Worm (Caenorhabditis elegans) whole organism, L3 larva: ENCODE results near the gene grl-22.

Experiments used
- ZK546.5 ChIP-seq: sonication (generic microtip); optimal IDR thresholded peaks from 2 replicates; lab custom pipeline; 2017; ENCODE audit warnings: missing biosample characterization, missing genetic modification characterization
- aly-2 ChIP-seq: fragments of 150-350 bp; optimal IDR thresholded peaks from 2 replicates; lab custom pipeline; 2014; ENCODE audit warnings: missing biosample characterization, missing genetic modification characterization
- ama-1 ChIP-seq: fragments of 150-350 bp; optimal IDR thresholded peaks from 2 replicates; lab custom pipeline; 2018
- ceh-16 ChIP-seq: sonication (generic microtip); optimal IDR thresholded peaks from 2 replicates; lab custom pipeline; 2017; ENCODE audit warnings: missing biosample characterization, missing genetic modification characterization
- ceh-28 ChIP-seq: fragments of 150-350 bp; optimal IDR thresholded peaks from 2 replicates; lab custom pipeline; 2014; ENCODE audit warnings: missing biosample characterization, missing genetic modification reagents, missing genetic modification characterization
- ceh-82 ChIP-seq: fragments of 150-350 bp; optimal IDR thresholded peaks from 2 replicates; lab custom pipeline; 2014; ENCODE audit warnings: missing biosample characterization, missing genetic modification characterization
- daf-12 ChIP-seq: fragments of 150-350 bp; optimal IDR thresholded peaks from 2 replicates; lab custom pipeline; 2014; ENCODE audit warnings: missing biosample characterization, missing genetic modification reagents, missing genetic modification characterization
- egl-27 ChIP-seq: sonication (generic microtip); optimal IDR thresholded peaks from 4 replicates; lab custom pipeline; 2017; ENCODE audit warnings: missing biosample characterization, missing genetic modification reagents, missing genetic modification characterization
- egl-5 ChIP-seq: fragments of 150-350 bp; optimal IDR thresholded peaks from 2 replicates; lab custom pipeline; 2017; ENCODE audit warnings: missing biosample characterization, missing genetic modification reagents, missing genetic modification characterization, inconsistent platforms
- elt-1 ChIP-seq: fragments of 150-350 bp; optimal IDR thresholded peaks from 2 replicates; lab custom pipeline; 2014; ENCODE audit warnings: missing biosample characterization, missing genetic modification characterization
- elt-2 ChIP-seq: sonication (generic microtip); optimal IDR thresholded peaks from 2 replicates; lab custom pipeline; 2016; ENCODE audit warnings: missing genetic modification reagents, mild to moderate bottlenecking, missing genetic modification characterization, missing compliant biosample characterization
- fkh-10 ChIP-seq: sonication (generic microtip); optimal IDR thresholded peaks from 2 replicates; lab custom pipeline; 2017; ENCODE audit warnings: missing biosample characterization, missing genetic modification reagents, missing genetic modification characterization
- fkh-2 ChIP-seq: fragments of 150-350 bp; optimal IDR thresholded peaks from 2 replicates; lab custom pipeline; 2014; ENCODE audit warnings: missing biosample characterization, missing genetic modification reagents, missing genetic modification characterization
- fos-1 ChIP-seq: fragments of 150-350 bp; optimal IDR thresholded peaks from 2 replicates; lab custom pipeline; 2014; ENCODE audit warnings: missing biosample characterization, missing genetic modification characterization
- hmg-11 ChIP-seq: sonication (generic microtip); optimal IDR thresholded peaks from 2 replicates; lab custom pipeline; 2016; ENCODE audit warnings: missing genetic modification characterization, missing compliant biosample characterization
- lin-15B ChIP-seq: fragments of 150-350 bp; optimal IDR thresholded peaks from 2 replicates; lab custom pipeline; 2014; ENCODE audit warnings: missing biosample characterization, missing genetic modification characterization
- lin-39 ChIP-seq: fragments of 150-350 bp; optimal IDR thresholded peaks from 2 replicates; lab custom pipeline; 2018; ENCODE audit warnings: missing biosample characterization, missing genetic modification reagents, missing genetic modification characterization
- nfya-1 ChIP-seq: sonication (generic microtip); optimal IDR thresholded peaks from 2 replicates; lab custom pipeline; 2017; ENCODE audit warnings: missing genetic modification characterization, mild to moderate bottlenecking, missing compliant biosample characterization, antibody characterized with exemption, moderate library complexity; ENCODE audit not compliant: insufficient read depth
- nhr-11 ChIP-seq: fragments of 150-350 bp; optimal IDR thresholded peaks from 2 replicates; lab custom pipeline; 2014; ENCODE audit warnings: missing biosample characterization, missing genetic modification characterization
- nhr-12 ChIP-seq: fragments of 150-350 bp; optimal IDR thresholded peaks from 2 replicates; lab custom pipeline; 2014; ENCODE audit warnings: missing biosample characterization, missing genetic modification characterization
- nhr-25 ChIP-seq: sonication (generic microtip); optimal IDR thresholded peaks from 2 replicates; lab custom pipeline; 2017; ENCODE audit warnings: missing biosample characterization, missing genetic modification characterization
- nhr-43 ChIP-seq: sonication (generic microtip); optimal IDR thresholded peaks from 2 replicates; lab custom pipeline; 2016; ENCODE audit warnings: mild to moderate bottlenecking, missing genetic modification characterization, missing compliant biosample characterization; ENCODE audit not compliant: poor library complexity, severe bottlenecking
- nhr-67 ChIP-seq: fragments of 150-350 bp; optimal IDR thresholded peaks from 2 replicates; lab custom pipeline; 2014; ENCODE audit warnings: missing biosample characterization, missing genetic modification characterization
- nhr-76 ChIP-seq: fragments of 150-350 bp; sonication (generic microtip); optimal IDR thresholded peaks from 5 replicates; lab custom pipeline; 2014; ENCODE audit warnings: missing biosample characterization, missing genetic modification characterization
- nhr-77 ChIP-seq: fragments of 150-350 bp; optimal IDR thresholded peaks from 2 replicates; lab custom pipeline; 2014; ENCODE audit warnings: missing biosample characterization, missing genetic modification characterization
- pha-4 ChIP-seq: fragments of 150-350 bp; optimal IDR thresholded peaks from 2 replicates; lab custom pipeline; 2014; ENCODE audit warnings: missing biosample characterization, missing genetic modification reagents, missing genetic modification characterization
- pqm-1 ChIP-seq: fragments of 150-350 bp; optimal IDR thresholded peaks from 2 replicates; lab custom pipeline; 2017; ENCODE audit warnings: missing biosample characterization, missing genetic modification characterization, inconsistent platforms
- sea-2 ChIP-seq: fragments of 150-350 bp; sonication (generic microtip); optimal IDR thresholded peaks from 4 replicates; lab custom pipeline; 2014; ENCODE audit warnings: missing biosample characterization, missing genetic modification reagents, missing genetic modification characterization
- skn-1 ChIP-seq: fragments of 150-350 bp; optimal IDR thresholded peaks from 2 replicates; lab custom pipeline; 2014; ENCODE audit warnings: missing biosample characterization, missing genetic modification characterization
- snpc-4 ChIP-seq: fragments of 150-350 bp; optimal IDR thresholded peaks from 2 replicates; lab custom pipeline; 2014; ENCODE audit warnings: missing biosample characterization, missing genetic modification characterization
- tbx-2 ChIP-seq: sonication (generic microtip); optimal IDR thresholded peaks from 2 replicates; lab custom pipeline; 2016; ENCODE audit warnings: mild to moderate bottlenecking, missing genetic modification characterization, missing compliant biosample characterization
- unc-39 ChIP-seq: sonication (generic microtip); optimal IDR thresholded peaks from 4 replicates; lab custom pipeline; 2017; ENCODE audit warnings: missing biosample characterization, missing genetic modification characterization
- unc-62 ChIP-seq: fragments of 150-350 bp; sonication (generic microtip); optimal IDR thresholded peaks from 4 replicates; lab custom pipeline; 2014; ENCODE audit warnings: missing biosample characterization, missing genetic modification reagents, missing genetic modification characterization
- ztf-4 ChIP-seq: fragments of 150-350 bp; optimal IDR thresholded peaks from 2 replicates; lab custom pipeline; 2014; ENCODE audit warnings: missing biosample characterization, missing genetic modification characterization

The grl-22 gene

DNA sequence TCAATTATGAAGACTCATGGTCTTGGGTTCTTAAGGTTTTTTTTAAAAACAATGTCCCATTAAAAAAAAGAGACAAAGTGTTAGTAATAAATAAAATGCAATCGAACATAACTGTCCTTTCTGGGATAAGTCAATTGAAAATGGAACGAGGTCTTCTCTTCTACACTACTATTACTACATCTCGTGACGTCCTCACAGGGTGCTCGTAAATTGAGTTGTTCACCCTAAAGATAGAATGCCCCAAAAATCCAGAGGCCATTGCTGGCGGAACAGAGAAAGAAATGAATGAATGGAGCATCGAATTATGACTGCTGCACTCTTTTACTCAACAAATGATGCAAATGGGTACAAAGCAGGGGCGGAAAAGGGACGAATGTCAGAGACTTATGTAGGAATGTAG, 11.4 kb downstream of the grl-22 start:
- TF ChIP-seq ceh-16 (no peak), fos-1 (tag; lab: Kevin White, UChicago) (no peak), ZK546.5 (tag; lab: Kevin White, UChicago) (no peak), nfya-1 (tag; lab: Kevin White, UChicago) (no peak), lin-15B (no peak), unc-39 (tag; lab: Kevin White, UChicago) (no peak), egl-27 (tag; lab: Kevin White, UChicago) (no peak), skn-1 (no peak), nhr-77 (no peak)

DNA sequence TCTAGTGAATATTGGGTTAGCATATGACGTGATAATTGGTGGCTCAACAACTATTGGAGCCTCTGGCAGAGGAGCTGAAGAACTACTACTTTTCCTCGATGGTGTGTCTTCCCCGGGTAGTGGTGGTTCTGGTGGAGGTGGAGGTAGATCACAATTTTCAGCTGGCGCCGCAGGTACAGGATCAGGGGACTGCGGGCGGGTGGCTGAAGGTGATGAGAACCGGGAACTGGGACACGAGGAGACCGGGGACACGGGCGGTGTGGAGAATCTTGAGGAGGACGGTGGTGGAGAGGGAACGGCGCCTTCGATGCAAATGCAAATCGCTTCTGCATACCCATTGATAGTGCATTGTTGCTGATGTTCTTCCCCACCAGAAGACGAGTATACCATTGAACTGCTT, 18.1 kb downstream of the grl-22 start:
- no peak for TF ChIP-seq egl-27 (tag; lab: Kevin White, UChicago)
- TF ChIP-seq fos-1 (tag; lab: Kevin White, UChicago), result no peak
- TF ChIP-seq pha-4 (tag; lab: Kevin White, UChicago), result no peak
- TF ChIP-seq pqm-1 (tag; lab: Kevin White, UChicago), result no peak
- no peak for TF ChIP-seq nhr-77
- TF ChIP-seq elt-1, result no peak
- no peak for TF ChIP-seq fkh-10 (GFP tag; lab: Kevin White, UChicago)

- TF ChIP-seq aly-2 (no peak), snpc-4 (no peak), ceh-16 (no peak), nhr-67 (no peak)
Measured at ce11 chrIII:5389365-5389764, 24.4 kb downstream of the grl-22 start.

DNA sequence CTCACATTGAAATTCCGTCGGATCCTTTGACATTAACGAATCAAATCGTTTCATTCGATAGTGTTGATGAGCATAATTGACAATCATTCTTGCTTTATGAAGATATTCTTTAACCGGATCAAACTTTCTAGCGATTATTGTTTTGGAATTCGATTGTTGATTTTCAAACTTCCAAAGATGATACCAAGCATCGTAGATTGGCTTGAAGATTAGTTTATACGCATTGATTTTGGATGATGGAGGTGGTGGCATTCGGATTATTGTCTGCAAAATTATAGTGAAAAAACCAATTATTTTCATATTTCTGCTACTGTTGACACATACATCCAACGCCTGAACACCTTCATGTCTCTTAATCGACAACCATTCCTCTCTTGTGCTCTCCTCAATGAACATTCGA, 25.7 kb downstream of the grl-22 start:
- TF ChIP-seq daf-12 (tag; lab: Kevin White, UChicago), result no peak
- no peak for TF ChIP-seq nhr-67
- no peak for TF ChIP-seq unc-39 (tag; lab: Kevin White, UChicago)
- no peak for TF ChIP-seq aly-2
- no peak for TF ChIP-seq ZK546.5 (tag; lab: Kevin White, UChicago)
- TF ChIP-seq elt-2, result no peak

DNA sequence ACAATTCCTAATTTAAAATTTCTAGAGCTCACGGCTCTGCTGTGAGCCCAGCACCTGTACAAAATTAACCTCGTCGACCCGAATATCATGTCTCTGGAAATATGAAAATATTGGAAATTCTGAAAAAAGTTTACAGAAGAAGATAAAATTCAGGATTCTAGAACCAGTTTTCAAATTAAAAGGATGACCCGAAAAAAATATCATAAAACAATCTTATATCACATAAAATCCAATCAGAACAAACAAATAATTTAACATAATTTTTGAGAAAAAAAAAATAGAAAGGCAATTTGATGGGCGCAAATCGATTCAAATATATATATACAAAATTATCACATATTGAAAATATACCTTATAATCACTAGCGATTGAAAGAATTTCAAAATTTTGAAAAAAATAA, 28.5 kb downstream of the grl-22 start, which contains the start of gene Y32H12A.7:
TSS of gene Y32H12A.7 (minus strand) at position 101 of the 400 bp plus-strand sequence.
- TF ChIP-seq unc-62 (no peak), nhr-67 (no peak)

DNA sequence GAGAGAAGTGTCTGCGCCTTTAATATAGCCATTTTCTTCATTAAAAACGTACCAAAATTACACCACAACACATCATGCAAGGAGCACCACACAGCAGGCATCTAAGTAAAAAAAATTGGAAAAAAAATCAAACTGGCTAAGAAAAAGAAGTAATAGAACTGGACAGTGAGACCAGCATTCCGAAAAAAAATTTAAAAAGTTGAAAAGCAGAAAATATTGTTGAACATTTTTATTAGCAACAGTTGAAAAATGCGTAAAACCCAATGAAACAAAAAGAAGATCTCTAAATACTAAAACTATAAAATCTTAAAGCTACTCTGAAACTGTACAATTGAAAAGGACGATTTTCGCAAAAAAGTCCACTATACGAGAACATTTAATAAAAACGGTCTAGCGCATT, 31.7 kb downstream of the grl-22 start, which contains the start of gene Y32H12A.6:
TSS of gene Y32H12A.6 (minus strand) at position 101 of the 400 bp plus-strand sequence.
- TF ChIP-seq nhr-12 (no peak), egl-5 (tag; lab: Kevin White, UChicago) (no peak), egl-27 (tag; lab: Kevin White, UChicago) (no peak), tbx-2 (tag; lab: Kevin White, UChicago) (no peak), elt-2 (no peak), ceh-82 (tag; lab: Kevin White, UChicago) (no peak), ZK546.5 (tag; lab: Kevin White, UChicago) (no peak), hmg-11 (tag; lab: Kevin White, UChicago) (no peak), ceh-28 (tag; lab: Kevin White, UChicago) (no peak), lin-15B (no peak), nhr-25 (tag; lab: Kevin White, UChicago) (no peak), nhr-76 (tag; lab: Kevin White, UChicago) (no peak), fkh-2 (tag; lab: Kevin White, UChicago) (no peak), sea-2 (GFP tag; lab: Kevin White, UChicago) (no peak), fkh-10 (GFP tag; lab: Kevin White, UChicago) (no peak), ama-1 (no peak)

DNA sequence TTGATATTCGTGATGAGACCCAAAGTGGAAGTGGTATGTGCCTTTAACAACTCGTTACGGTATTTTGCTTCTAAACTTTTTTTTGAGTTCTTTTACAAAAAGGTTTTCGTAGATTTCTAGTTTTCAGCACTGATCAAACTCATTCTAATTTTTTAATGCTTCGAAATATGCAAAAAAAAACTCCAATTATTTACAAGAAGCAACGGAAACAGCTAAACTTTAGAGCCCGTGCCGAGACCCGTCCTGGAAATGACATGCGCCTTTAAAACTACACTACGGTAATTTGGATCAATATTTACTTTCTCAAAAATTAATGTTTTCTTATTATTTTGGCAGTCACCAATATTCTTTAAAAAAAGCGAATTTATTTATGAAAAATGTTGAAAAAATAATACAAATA, 33.3 kb downstream of the grl-22 start:
- no peak for TF ChIP-seq pha-4 (tag; lab: Kevin White, UChicago)
- no peak for TF ChIP-seq nhr-12
- TF ChIP-seq nhr-11 (tag; lab: Kevin White, UChicago), result no peak
- no peak for TF ChIP-seq lin-39 (tag; lab: Kevin White, UChicago)
- no peak for TF ChIP-seq ztf-4 (tag; lab: Kevin White, UChicago)
- TF ChIP-seq elt-2, result no peak
- TF ChIP-seq nhr-25 (tag; lab: Kevin White, UChicago), result no peak
- TF ChIP-seq nhr-43 (tag; lab: Kevin White, UChicago), result no peak
- no peak for TF ChIP-seq lin-15B
- TF ChIP-seq, all 47 proteins: peak for 0
